Worm (Caenorhabditis elegans) whole organism, L2 larva: Measurements from ENCODE around the gene srpa-72.
"Not testable (repeated sequence)": the region's sequence is repeated elsewhere in the genome, so short reads cannot be mapped to it uniquely, and the experiment has no call there.

ENCODE experiments used
- C34F6.9 ChIP-seq: fragments of 150-350 bp; optimal IDR thresholded peaks from 2 replicates; lab custom pipeline; 2014; ENCODE audit warnings: missing biosample characterization, missing genetic modification characterization
- F13H6.1 ChIP-seq: sonication (generic microtip); optimal IDR thresholded peaks from 2 replicates; lab custom pipeline; 2016; ENCODE audit warnings: missing genetic modification characterization, missing compliant biosample characterization
- R02D3.7 ChIP-seq: fragments of 150-350 bp; optimal IDR thresholded peaks from 2 replicates; lab custom pipeline; 2014; ENCODE audit warnings: missing biosample characterization, missing genetic modification characterization
- alr-1 ChIP-seq: fragments of 150-350 bp; optimal IDR thresholded peaks from 2 replicates; lab custom pipeline; 2014; ENCODE audit warnings: missing biosample characterization, missing genetic modification characterization
- aly-2 ChIP-seq: fragments of 150-350 bp; optimal IDR thresholded peaks from 2 replicates; lab custom pipeline; 2014; ENCODE audit warnings: missing biosample characterization, missing genetic modification characterization
- ama-1 ChIP-seq: fragments of 150-350 bp; optimal IDR thresholded peaks from 2 replicates; lab custom pipeline; 2018; ENCODE audit warnings: inconsistent platforms
- blmp-1 ChIP-seq: sonication (generic microtip); optimal IDR thresholded peaks from 2 replicates; lab custom pipeline; 2017; ENCODE audit warnings: missing genetic modification characterization, mild to moderate bottlenecking, missing compliant biosample characterization, antibody characterized with exemption, moderate library complexity; ENCODE audit not compliant: insufficient read depth
- ceh-16 ChIP-seq: fragments of 150-350 bp; optimal IDR thresholded peaks from 2 replicates; lab custom pipeline; 2014; ENCODE audit warnings: missing biosample characterization, missing genetic modification characterization
- crh-2 ChIP-seq: sonication (generic microtip); optimal IDR thresholded peaks from 2 replicates; lab custom pipeline; 2017; ENCODE audit warnings: missing biosample characterization, missing genetic modification characterization
- egl-27 ChIP-seq: sonication (generic microtip); optimal IDR thresholded peaks from 3 replicates; lab custom pipeline; 2017; ENCODE audit warnings: missing biosample characterization, missing genetic modification reagents, missing genetic modification characterization
- elt-1 ChIP-seq: fragments of 150-350 bp; optimal IDR thresholded peaks from 2 replicates; lab custom pipeline; 2014; ENCODE audit warnings: missing biosample characterization, missing genetic modification characterization
- elt-3 ChIP-seq: sonication (generic microtip); optimal IDR thresholded peaks from 2 replicates; lab custom pipeline; 2017; ENCODE audit warnings: missing biosample characterization, missing genetic modification characterization
- fos-1 ChIP-seq: fragments of 150-350 bp; optimal IDR thresholded peaks from 2 replicates; lab custom pipeline; 2014; ENCODE audit warnings: missing biosample characterization, missing genetic modification characterization
- gmeb-1 ChIP-seq: fragments of 150-350 bp; optimal IDR thresholded peaks from 2 replicates; lab custom pipeline; 2014; ENCODE audit warnings: missing biosample characterization, missing genetic modification characterization
- lin-11 ChIP-seq: fragments of 150-350 bp; sonication (generic microtip); optimal IDR thresholded peaks from 2 replicates; lab custom pipeline; 2014; ENCODE audit warnings: missing biosample characterization, missing genetic modification characterization, inconsistent platforms, mixed read lengths
- lin-13 ChIP-seq: fragments of 150-350 bp; optimal IDR thresholded peaks from 2 replicates; lab custom pipeline; 2014; ENCODE audit warnings: missing biosample characterization, missing genetic modification reagents, missing genetic modification characterization
- lin-39 ChIP-seq: fragments of 150-350 bp; optimal IDR thresholded peaks from 2 replicates; lab custom pipeline; 2014; ENCODE audit warnings: missing biosample characterization, missing genetic modification reagents, missing genetic modification characterization
- lsy-2 ChIP-seq, 2 experiments: fragments of 150-350 bp in 1 of 2; sonication (generic microtip) in 1 of 2; optimal IDR thresholded peaks; 2 replicates each; lab custom pipeline; 2014 to 2017; ENCODE audit warnings: missing biosample characterization in 2 of 2, missing genetic modification characterization in 2 of 2
- mbf-1 ChIP-seq: sonication (generic microtip); optimal IDR thresholded peaks from 2 replicates; lab custom pipeline; 2017; ENCODE audit warnings: missing biosample characterization, missing genetic modification characterization
- mdl-1 ChIP-seq, 2 experiments: fragments of 150-350 bp in 1 of 2; sonication (generic microtip) in 1 of 2; optimal IDR thresholded peaks; 2 replicates each; lab custom pipeline; 2017; ENCODE audit warnings: missing biosample characterization in 2 of 2, missing genetic modification characterization in 2 of 2
- nhr-12 ChIP-seq: fragments of 150-350 bp; optimal IDR thresholded peaks from 2 replicates; lab custom pipeline; 2014; ENCODE audit warnings: missing biosample characterization, missing genetic modification characterization
- nhr-21 ChIP-seq: fragments of 150-350 bp; optimal IDR thresholded peaks from 2 replicates; lab custom pipeline; 2014; ENCODE audit warnings: missing biosample characterization, missing genetic modification characterization
- nhr-237 ChIP-seq: fragments of 150-350 bp; optimal IDR thresholded peaks from 2 replicates; lab custom pipeline; 2014; ENCODE audit warnings: missing biosample characterization, missing genetic modification characterization
- nhr-25 ChIP-seq: fragments of 150-350 bp; sonication (generic microtip); optimal IDR thresholded peaks from 3 replicates; lab custom pipeline; 2014; ENCODE audit warnings: missing biosample characterization, missing genetic modification characterization
- nhr-77 ChIP-seq: fragments of 150-350 bp; optimal IDR thresholded peaks from 2 replicates; lab custom pipeline; 2014; ENCODE audit warnings: missing biosample characterization, missing genetic modification characterization
- peb-1 ChIP-seq: fragments of 150-350 bp; optimal IDR thresholded peaks from 2 replicates; lab custom pipeline; 2014; ENCODE audit warnings: missing biosample characterization, missing genetic modification characterization
- sem-4 ChIP-seq: fragments of 150-350 bp; optimal IDR thresholded peaks from 2 replicates; lab custom pipeline; 2014; ENCODE audit warnings: missing biosample characterization, missing genetic modification reagents, missing genetic modification characterization
- skn-1 ChIP-seq: sonication (generic microtip); optimal IDR thresholded peaks from 2 replicates; lab custom pipeline; 2017; ENCODE audit warnings: missing biosample characterization, missing genetic modification characterization
- sma-3 ChIP-seq: sonication (generic microtip); optimal IDR thresholded peaks from 2 replicates; lab custom pipeline; 2016; ENCODE audit warnings: missing genetic modification reagents, missing genetic modification characterization, missing compliant biosample characterization
- sma-9 ChIP-seq, 2 experiments: fragments of 150-350 bp in 1 of 2; sonication (generic microtip) in 1 of 2; optimal IDR thresholded peaks; 2 replicates each; lab custom pipeline; 2014 to 2016; ENCODE audit warnings: missing genetic modification characterization in 2 of 2, mild to moderate bottlenecking in 1 of 2, missing biosample characterization in 1 of 2, missing compliant biosample characterization in 1 of 2, missing genetic modification reagents in 1 of 2, moderate library complexity in 1 of 2
- snpc-4 ChIP-seq: fragments of 150-350 bp; optimal IDR thresholded peaks from 2 replicates; lab custom pipeline; 2014; ENCODE audit warnings: missing biosample characterization, missing genetic modification characterization
- unc-39 ChIP-seq: fragments of 150-350 bp; optimal IDR thresholded peaks from 2 replicates; lab custom pipeline; 2014; ENCODE audit warnings: missing biosample characterization, missing genetic modification characterization
- unc-55 ChIP-seq: fragments of 150-350 bp; sonication (generic microtip); optimal IDR thresholded peaks from 3 replicates; lab custom pipeline; 2014; ENCODE audit warnings: missing biosample characterization, missing genetic modification reagents, missing genetic modification characterization
- unc-62 ChIP-seq: fragments of 150-350 bp; optimal IDR thresholded peaks from 2 replicates; lab custom pipeline; 2014; ENCODE audit warnings: missing biosample characterization, missing genetic modification reagents, missing genetic modification characterization
- ztf-1 ChIP-seq: fragments of 200-800 bp; sonication (Bioruptor generic); conservative IDR thresholded peaks from 2 replicates; pipeline ENCODE4 v1.3.6; 2022; ENCODE audit warnings: missing genetic modification characterization, missing compliant biosample characterization
- ztf-11 ChIP-seq: sonication (generic microtip); optimal IDR thresholded peaks from 2 replicates; lab custom pipeline; 2017; ENCODE audit warnings: missing biosample characterization, missing genetic modification characterization
- ztf-4 ChIP-seq: fragments of 150-350 bp; optimal IDR thresholded peaks from 2 replicates; lab custom pipeline; 2014; ENCODE audit warnings: missing biosample characterization, missing genetic modification characterization

Gene srpa-72

DNA sequence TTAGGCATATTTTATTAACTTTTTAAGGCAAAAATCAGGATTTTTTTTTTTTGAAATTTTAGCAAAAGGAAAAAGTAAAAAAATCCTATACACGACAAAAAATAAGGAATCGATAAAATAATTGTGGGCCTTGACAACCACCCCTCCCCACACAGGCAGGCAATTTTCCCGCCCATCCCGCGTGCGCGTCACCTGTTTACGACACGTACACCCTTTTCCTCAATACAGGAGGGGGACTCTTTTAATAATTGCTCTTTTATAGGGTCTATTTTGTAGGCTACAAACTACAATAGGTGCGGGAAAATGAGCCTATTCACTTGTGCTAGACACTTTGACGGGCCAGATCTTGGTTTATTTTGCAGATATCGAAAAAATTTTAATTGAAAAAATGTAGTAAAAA, 45.3 kb downstream of the srpa-72 start:
- TF ChIP-seq ztf-4 (no peak), lin-13 (GFP tag; lab: Kevin White, UChicago) (no peak), gmeb-1 (tag; lab: Kevin White, UChicago) (no peak), unc-55 (GFP tag; lab: Kevin White, UChicago) (no peak), sem-4 (tag; lab: Kevin White, UChicago) (no peak), nhr-77 (no peak), ceh-16 (tag; lab: Kevin White, UChicago) (no peak), mdl-1 (tag; optimal IDR thresholded peaks at IDR 0.05; lab: Kevin White, UChicago) (no peak), nhr-12 (no peak), C34F6.9 (tag; lab: Kevin White, UChicago) (no peak)
- TF ChIP-seq, all 48 proteins: peak for 0

DNA sequence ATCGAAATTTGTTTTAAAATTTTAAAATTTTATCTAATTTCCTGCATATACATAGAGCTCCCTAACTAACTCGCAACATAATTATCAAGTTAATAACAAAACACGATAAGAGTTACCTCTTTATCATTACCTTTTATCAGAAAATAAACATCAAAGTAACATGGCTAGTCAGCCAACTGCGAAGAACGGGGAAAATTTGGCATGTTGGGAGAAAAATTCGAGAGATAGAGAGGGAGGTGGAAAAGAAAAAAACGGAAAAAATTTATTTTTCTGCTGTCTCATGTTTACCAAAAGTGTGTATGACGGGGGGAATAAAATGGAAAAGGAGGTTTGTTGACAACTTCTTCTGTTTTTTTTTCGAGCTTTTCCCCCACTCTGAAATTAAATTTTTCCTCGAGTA, 46.8 kb downstream of the srpa-72 start:
- TF ChIP-seq elt-3 (tag; lab: Kevin White, UChicago) (no peak), skn-1 (peak; percentile 51), fos-1 (tag; lab: Kevin White, UChicago) (peak; percentile 87), sma-9 (GFP tag; optimal IDR thresholded peaks at IDR 0.05; lab: Kevin White, UChicago) (peak; percentile 11), sma-9 (tag; optimal IDR thresholded peaks at IDR 0.05; lab: Kevin White, UChicago) (no peak)

DNA sequence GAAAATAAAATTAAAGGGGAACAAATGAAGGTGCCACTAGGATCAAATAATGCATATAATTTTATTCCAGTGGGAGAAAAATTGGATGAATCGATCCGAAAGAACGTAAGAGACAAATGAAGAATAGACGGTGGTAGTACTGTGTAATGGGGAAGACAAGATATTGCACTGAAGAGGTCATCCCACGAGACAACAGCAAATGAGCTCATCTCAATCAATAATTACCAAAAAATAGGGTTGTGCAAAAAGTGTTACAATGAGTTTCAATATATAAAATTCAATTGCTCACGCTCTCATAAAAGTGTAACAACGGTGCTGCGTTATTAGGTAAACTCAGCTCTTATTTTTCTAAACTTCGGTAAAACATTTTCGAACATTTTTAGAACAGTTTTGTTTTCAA, 49.6 kb downstream of the srpa-72 start, which contains the start of gene K12H6.7:
Gene K12H6.7, minus strand, starts transcription at position 101 of the 400 bp plus-strand sequence.
- TF ChIP-seq lin-39 (tag; lab: Kevin White, UChicago) (no peak), aly-2 (tag; lab: Kevin White, UChicago) (no peak), lin-11 (tag; lab: Kevin White, UChicago) (no peak), R02D3.7 (tag; lab: Kevin White, UChicago) (no peak), mbf-1 (tag; lab: Kevin White, UChicago) (no peak), nhr-25 (tag; lab: Kevin White, UChicago) (no peak), unc-62 (GFP tag; lab: Kevin White, UChicago) (no peak), nhr-21 (no peak), snpc-4 (tag; lab: Kevin White, UChicago) (no peak), nhr-77 (no peak), gmeb-1 (tag; lab: Kevin White, UChicago) (no peak), sma-3 (GFP tag; lab: Kevin White, UChicago) (no peak), ztf-4 (no peak), ama-1 (lab: Kevin White, UChicago) (no peak), ztf-1 (GFP tag; lab: Robert Waterston, UW) (no peak), lsy-2 (tag; optimal IDR thresholded peaks at IDR 0.05; lab: Kevin White, UChicago) (no peak), blmp-1 (tag; lab: Kevin White, UChicago) (no peak), unc-39 (tag; lab: Kevin White, UChicago) (no peak)

DNA sequence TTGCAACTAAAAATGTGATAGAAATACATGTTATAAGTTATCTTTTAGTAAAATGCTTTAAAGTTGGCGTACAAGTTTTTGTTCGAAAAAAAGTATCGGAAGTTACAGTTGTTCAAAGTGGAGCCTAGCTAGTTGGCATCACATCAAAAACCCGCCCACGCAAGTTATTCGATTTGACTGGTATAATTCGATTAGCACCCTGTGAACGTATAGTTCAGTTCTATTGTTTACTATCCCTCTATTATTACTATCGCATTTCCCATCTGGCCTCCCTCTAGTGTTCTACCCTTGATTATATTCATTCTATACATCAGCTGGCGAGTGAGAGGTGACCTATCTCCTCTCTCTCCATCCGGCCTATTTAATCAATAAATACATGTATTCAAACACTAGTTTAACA, 51.7 kb downstream of the srpa-72 start, which contains the start of gene Y110A2AL.4:
Gene Y110A2AL.4, plus strand, starts transcription at position 301 of the 400 bp plus-strand sequence.
- TF ChIP-seq elt-1; lin-11 (tag; lab: Kevin White, UChicago); alr-1 (tag; lab: Kevin White, UChicago): not testable (repeated sequence)

DNA sequence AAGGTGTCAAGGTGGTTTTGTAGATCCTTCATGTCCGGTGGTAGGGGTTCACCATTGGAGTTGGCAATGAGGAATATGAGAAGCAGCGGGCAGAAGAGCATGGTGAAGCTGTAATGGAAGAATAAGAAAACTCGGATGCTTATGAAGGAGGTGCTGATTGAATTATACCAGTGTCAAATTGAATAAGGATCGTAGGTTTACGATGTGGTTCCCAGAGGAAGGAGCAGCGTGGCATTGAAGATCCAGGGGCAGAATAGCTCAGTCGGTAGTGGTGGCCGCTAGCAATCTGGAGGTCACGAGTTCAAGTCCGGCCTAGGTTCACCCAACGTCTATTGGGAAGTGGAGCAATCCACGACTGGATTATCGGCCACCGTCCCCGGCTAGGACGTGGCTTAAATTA, 54.2 kb downstream of the srpa-72 start, which contains the start of gene Y110A2AL.6:
Gene Y110A2AL.6, minus strand, starts transcription at position 101 of the 400 bp plus-strand sequence.
- TF ChIP-seq sem-4 (tag; lab: Kevin White, UChicago) (no peak), lin-13 (GFP tag; lab: Kevin White, UChicago) (no peak), ceh-16 (tag; lab: Kevin White, UChicago) (no peak), alr-1 (tag; lab: Kevin White, UChicago) (no peak), R02D3.7 (tag; lab: Kevin White, UChicago) (no peak), ztf-11 (tag; lab: Kevin White, UChicago) (no peak), F13H6.1 (tag; lab: Kevin White, UChicago) (no peak), mdl-1 (tag; optimal IDR thresholded peaks at IDR 0.05; lab: Kevin White, UChicago) (no peak), unc-62 (GFP tag; lab: Kevin White, UChicago) (no peak), crh-2 (tag; lab: Kevin White, UChicago) (no peak), lin-39 (tag; lab: Kevin White, UChicago) (no peak), blmp-1 (tag; lab: Kevin White, UChicago) (no peak), C34F6.9 (tag; lab: Kevin White, UChicago) (no peak), sma-9 (GFP tag; optimal IDR thresholded peaks at IDR 0.05; lab: Kevin White, UChicago) (no peak), sma-9 (tag; optimal IDR thresholded peaks at IDR 0.05; lab: Kevin White, UChicago) (no peak), peb-1 (tag; lab: Kevin White, UChicago) (no peak), lsy-2 (tag; optimal IDR thresholded peaks at IDR 0.05; lab: Kevin White, UChicago) (no peak), nhr-77 (no peak), nhr-237 (tag; lab: Kevin White, UChicago) (no peak), egl-27 (no peak), nhr-21 (no peak)
